Worm (Caenorhabditis elegans) whole organism, L4 larva: ENCODE data around the gene sri-65.

Experiments
- D1046.2 ChIP-seq: fragments of 200-800 bp; sonication (Bioruptor generic); IDR thresholded peaks from 2 replicates; pipeline ENCODE4 v1.3.6; 2022; ENCODE audit warnings: missing genetic modification characterization, missing compliant biosample characterization
- F10B5.3 ChIP-seq: sonication (generic microtip); optimal IDR thresholded peaks from 2 replicates; lab custom pipeline; 2016; ENCODE audit warnings: mild to moderate bottlenecking, missing genetic modification characterization, missing compliant biosample characterization
- F44E2.7 ChIP-seq: fragments of 200-800 bp; sonication (Bioruptor generic); IDR thresholded peaks from 2 replicates; pipeline ENCODE4 v2.1.2; 2022; ENCODE audit warnings: missing genetic modification characterization, missing compliant biosample characterization
- T20F7.1 ChIP-seq: fragments of 200-800 bp; sonication (Bioruptor generic); optimal IDR thresholded peaks from 2 replicates; lab custom pipeline; 2018; ENCODE audit warnings: mild to moderate bottlenecking, missing genetic modification characterization, missing compliant biosample characterization
- Y105C5A.15 ChIP-seq: fragments of 200-800 bp; sonication (Bioruptor generic); IDR thresholded peaks from 2 replicates; pipeline ENCODE4 v1.3.6; 2022; ENCODE audit warnings: missing genetic modification characterization, missing compliant biosample characterization
- Y48G9A.11 ChIP-seq: fragments of 200-800 bp; sonication (Bioruptor generic); IDR thresholded peaks from 2 replicates; pipeline ENCODE4 v1.3.6; 2022; ENCODE audit warnings: missing genetic modification reagents, missing genetic modification characterization, missing compliant biosample characterization
- Y75B8A.6 ChIP-seq: fragments of 200-800 bp; sonication (Bioruptor generic); IDR thresholded peaks from 2 replicates; pipeline ENCODE4 v1.3.6; 2022; ENCODE audit warnings: missing genetic modification reagents, missing genetic modification characterization, missing compliant biosample characterization
- ZK546.5 ChIP-seq, 2 experiments: sonication (generic microtip); optimal IDR thresholded peaks; 2 replicates each; lab custom pipeline; 2017; ENCODE audit warnings: missing biosample characterization in 2 of 2, missing genetic modification characterization in 2 of 2
- ama-1 ChIP-seq: fragments of 150-350 bp; optimal IDR thresholded peaks from 2 replicates; lab custom pipeline; 2014; ENCODE audit warnings: inconsistent platforms, mixed read lengths
- ceh-28 ChIP-seq: fragments of 150-350 bp; optimal IDR thresholded peaks from 2 replicates; lab custom pipeline; 2014; ENCODE audit warnings: missing biosample characterization, missing genetic modification reagents, missing genetic modification characterization
- ceh-62 ChIP-seq: sonication (generic microtip); optimal IDR thresholded peaks from 2 replicates; lab custom pipeline; 2017; ENCODE audit warnings: missing biosample characterization, missing genetic modification characterization
- ces-1 ChIP-seq: fragments of 150-350 bp; sonication (generic microtip); optimal IDR thresholded peaks from 4 replicates; lab custom pipeline; 2014; ENCODE audit warnings: missing biosample characterization, missing genetic modification reagents, missing genetic modification characterization
- daf-12 ChIP-seq: fragments of 150-350 bp; optimal IDR thresholded peaks from 2 replicates; lab custom pipeline; 2014; ENCODE audit warnings: missing biosample characterization, missing genetic modification reagents, missing genetic modification characterization
- dmd-8 ChIP-seq: fragments of 200-800 bp; sonication (Bioruptor generic); IDR thresholded peaks from 2 replicates; pipeline ENCODE4 v1.3.6; 2022; ENCODE audit warnings: missing genetic modification characterization, missing compliant biosample characterization
- dmd-9 ChIP-seq: fragments of 200-800 bp; sonication (Bioruptor generic); IDR thresholded peaks from 2 replicates; pipeline ENCODE4 v1.3.6; 2022; ENCODE audit warnings: missing genetic modification reagents, missing genetic modification characterization, missing compliant biosample characterization
- duxl-1 ChIP-seq: sonication (generic microtip); optimal IDR thresholded peaks from 2 replicates; lab custom pipeline; 2016; ENCODE audit warnings: mild to moderate bottlenecking, missing genetic modification characterization, moderate library complexity, missing compliant biosample characterization; ENCODE audit not compliant: poor library complexity
- egl-43 ChIP-seq: fragments of 200-800 bp; sonication (Bioruptor generic); IDR thresholded peaks from 2 replicates; pipeline ENCODE4 v1.3.6; 2022; ENCODE audit warnings: missing genetic modification reagents, missing genetic modification characterization, missing compliant biosample characterization
- fos-1 ChIP-seq: fragments of 150-350 bp; optimal IDR thresholded peaks from 2 replicates; lab custom pipeline; 2014; ENCODE audit warnings: missing biosample characterization, missing genetic modification characterization
- gei-8 ChIP-seq: fragments of 200-800 bp; sonication (Bioruptor generic); optimal IDR thresholded peaks from 2 replicates; lab custom pipeline; 2018; ENCODE audit warnings: mild to moderate bottlenecking, missing genetic modification characterization, missing compliant biosample characterization
- hif-1 ChIP-seq, 2 experiments: sonication (generic microtip); optimal IDR thresholded peaks; 2 replicates each; lab custom pipeline; 2016 to 2017; ENCODE audit warnings: missing compliant biosample characterization in 2 of 2, missing genetic modification characterization in 2 of 2, missing genetic modification reagents in 2 of 2, missing genotype in 2 of 2, mild to moderate bottlenecking in 1 of 2
- hlh-11 ChIP-seq: fragments of 200-800 bp; sonication (Bioruptor generic); optimal IDR thresholded peaks from 2 replicates; lab custom pipeline; 2018; ENCODE audit warnings: mild to moderate bottlenecking, missing genetic modification characterization, missing compliant biosample characterization
- jun-1 ChIP-seq: fragments of 150-350 bp; optimal IDR thresholded peaks from 2 replicates; lab custom pipeline; 2014; ENCODE audit warnings: missing biosample characterization, missing genetic modification reagents, missing genetic modification characterization
- lim-7 ChIP-seq: fragments of 200-800 bp; sonication (Bioruptor generic); IDR thresholded peaks from 2 replicates; pipeline ENCODE4 v1.3.6; 2022; ENCODE audit warnings: missing genetic modification characterization, missing compliant biosample characterization
- lin-38 ChIP-seq: fragments of 200-800 bp; sonication (Bioruptor generic); IDR thresholded peaks from 2 replicates; pipeline ENCODE4 v1.3.6; 2022; ENCODE audit warnings: missing genetic modification reagents, missing genetic modification characterization, missing compliant biosample characterization
- lir-3 ChIP-seq: sonication (generic microtip); optimal IDR thresholded peaks from 2 replicates; lab custom pipeline; 2016; ENCODE audit warnings: mild to moderate bottlenecking, missing genetic modification characterization, missing compliant biosample characterization
- madf-9 ChIP-seq: fragments of 200-800 bp; sonication (Bioruptor generic); conservative IDR thresholded peaks from 2 replicates; pipeline ENCODE4 v1.3.6; 2022; ENCODE audit warnings: missing genetic modification reagents, missing genetic modification characterization, missing compliant biosample characterization
- mep-1 ChIP-seq: fragments of 150-350 bp; sonication (generic microtip); optimal IDR thresholded peaks from 3 replicates; lab custom pipeline; 2014; ENCODE audit warnings: missing biosample characterization, missing genetic modification characterization
- mxl-3 ChIP-seq: fragments of 200-800 bp; sonication (Bioruptor generic); optimal IDR thresholded peaks from 2 replicates; lab custom pipeline; 2018; ENCODE audit warnings: mild to moderate bottlenecking, missing genetic modification characterization, missing compliant biosample characterization
- nhr-10 ChIP-seq: fragments of 150-350 bp; optimal IDR thresholded peaks from 2 replicates; lab custom pipeline; 2014; ENCODE audit warnings: missing biosample characterization, missing genetic modification characterization
- nhr-111 ChIP-seq: fragments of 200-800 bp; sonication (Bioruptor generic); optimal IDR thresholded peaks from 2 replicates; lab custom pipeline; 2018; ENCODE audit warnings: mild to moderate bottlenecking, missing genetic modification characterization, missing compliant biosample characterization
- nhr-237 ChIP-seq: sonication (generic microtip); optimal IDR thresholded peaks from 2 replicates; lab custom pipeline; 2017; ENCODE audit warnings: missing biosample characterization, missing genetic modification characterization
- nhr-25 ChIP-seq: sonication (generic microtip); optimal IDR thresholded peaks from 2 replicates; lab custom pipeline; 2017; ENCODE audit warnings: missing genetic modification characterization, mild to moderate bottlenecking, missing compliant biosample characterization, antibody characterized with exemption, moderate library complexity, borderline replicate concordance; ENCODE audit not compliant: insufficient read depth
- nhr-28 ChIP-seq: fragments of 150-350 bp; optimal IDR thresholded peaks from 2 replicates; lab custom pipeline; 2014; ENCODE audit warnings: missing biosample characterization, missing genetic modification characterization
- nhr-41 ChIP-seq: fragments of 200-800 bp; sonication (Bioruptor generic); IDR thresholded peaks from 2 replicates; pipeline ENCODE4 v1.3.6; 2022; ENCODE audit warnings: missing genetic modification reagents, missing genetic modification characterization, missing compliant biosample characterization
- nhr-42 ChIP-seq: fragments of 200-800 bp; sonication (Bioruptor generic); IDR thresholded peaks from 2 replicates; pipeline ENCODE4 v1.3.6; 2022; ENCODE audit warnings: missing genetic modification characterization, missing compliant biosample characterization
- nhr-48 ChIP-seq: sonication (generic microtip); optimal IDR thresholded peaks from 2 replicates; lab custom pipeline; 2016; ENCODE audit warnings: mild to moderate bottlenecking, missing genetic modification characterization, missing compliant biosample characterization
- nhr-6 ChIP-seq: fragments of 150-350 bp; optimal IDR thresholded peaks from 2 replicates; lab custom pipeline; 2014; ENCODE audit warnings: missing biosample characterization, missing genetic modification characterization
- pha-4 ChIP-seq, 2 experiments: fragments of 150-350 bp in 1 of 2; fragments of 200-800 bp in 1 of 2; sonication (Bioruptor generic) in 1 of 2; IDR thresholded peaks in 1 of 2; optimal IDR thresholded peaks in 1 of 2; 2 replicates each; pipeline versions ENCODE4 v1.3.6 to Lab custom; 2014 to 2022; ENCODE audit warnings: missing genetic modification characterization in 2 of 2, missing genetic modification reagents in 2 of 2, missing biosample characterization in 1 of 2, missing compliant biosample characterization in 1 of 2
- rbr-2 ChIP-seq: sonication (generic microtip); optimal IDR thresholded peaks from 2 replicates; lab custom pipeline; 2016; ENCODE audit warnings: missing genotype, missing genetic modification characterization, missing compliant biosample characterization
- snpc-1.2 ChIP-seq: fragments of 200-800 bp; sonication (Bioruptor generic); IDR thresholded peaks from 2 replicates; pipeline ENCODE4 v1.3.6; 2022; ENCODE audit warnings: missing genetic modification reagents, missing genetic modification characterization, missing compliant biosample characterization
- tag-97 ChIP-seq: fragments of 200-800 bp; sonication (Bioruptor generic); IDR thresholded peaks from 2 replicates; pipeline ENCODE4 v1.3.6; 2022; ENCODE audit warnings: missing genetic modification characterization, missing compliant biosample characterization
- tra-1 ChIP-seq: fragments of 200-800 bp; sonication (Bioruptor generic); IDR thresholded peaks from 2 replicates; pipeline ENCODE4 v1.3.6; 2022; ENCODE audit warnings: missing genetic modification reagents, missing genetic modification characterization, missing compliant biosample characterization
- unc-130 ChIP-seq: sonication (generic microtip); optimal IDR thresholded peaks from 2 replicates; lab custom pipeline; 2016; ENCODE audit warnings: missing genetic modification reagents, missing genetic modification characterization, missing compliant biosample characterization
- unc-39 ChIP-seq: sonication (generic microtip); optimal IDR thresholded peaks from 2 replicates; lab custom pipeline; 2017; ENCODE audit warnings: missing biosample characterization, missing genetic modification characterization
- unc-62 ChIP-seq, 3 experiments: fragments of 150-350 bp in 1 of 3; sonication (generic microtip); optimal IDR thresholded peaks in 2 of 3; peaks in 1 of 3; 1 replicate in 1 of 3; 2 replicates in 2 of 3; lab custom pipeline; 2014 to 2017; ENCODE audit warnings: missing biosample characterization in 3 of 3, missing genetic modification characterization in 3 of 3, missing genetic modification reagents in 3 of 3, missing genotype in 1 of 3
- vab-7 ChIP-seq: fragments of 200-800 bp; sonication (Bioruptor generic); IDR thresholded peaks from 2 replicates; pipeline ENCODE4 v1.3.6; 2022; ENCODE audit warnings: missing genetic modification reagents, missing genetic modification characterization, missing compliant biosample characterization
- zfp-3 ChIP-seq: fragments of 200-800 bp; sonication (Bioruptor generic); conservative IDR thresholded peaks from 2 replicates; pipeline ENCODE4 v1.3.6; 2022; ENCODE audit warnings: missing genetic modification reagents, missing genetic modification characterization, missing compliant biosample characterization
- zip-11 ChIP-seq: fragments of 200-800 bp; sonication (Bioruptor generic); IDR thresholded peaks from 2 replicates; pipeline ENCODE4 v1.3.6; 2022; ENCODE audit warnings: missing genetic modification characterization, missing compliant biosample characterization
- zip-2 ChIP-seq: fragments of 150-350 bp; optimal IDR thresholded peaks from 2 replicates; lab custom pipeline; 2014; ENCODE audit warnings: missing biosample characterization, missing genetic modification characterization
- ztf-7 ChIP-seq: fragments of 150-350 bp; optimal IDR thresholded peaks from 2 replicates; lab custom pipeline; 2014; ENCODE audit warnings: missing biosample characterization, missing genetic modification characterization

sri-65 gene

ce11 chrV:16370039-16370438, 18.1 kb downstream of the sri-65 start (continued):
- TF ChIP-seq ces-1 (GFP tag; lab: Kevin White, UChicago) (peak; percentile 6), duxl-1 (tag; lab: Kevin White, UChicago) (peak; percentile 74), Y48G9A.11 (GFP tag; lab: Robert Waterston, UW) (peak; percentile 80), Y75B8A.6 (GFP tag; lab: Robert Waterston, UW) (peak; percentile 82), nhr-48 (peak; percentile 74), dmd-9 (GFP tag; lab: Robert Waterston, UW) (peak; percentile 75), fos-1 (no peak), ama-1 (no peak), nhr-111 (GFP tag; lab: Kevin White, UChicago) (peak; percentile 76), F44E2.7 (0 out of 2 replicates have a peak, but pooled peaks have one; percentile 65), dmd-8 (GFP tag; lab: Robert Waterston, UW) (peak; percentile 92), D1046.2 (GFP tag; lab: Robert Waterston, UW) (peak; percentile 91), ZK546.5 (tag; optimal IDR thresholded peaks at IDR 0.05; lab: Kevin White, UChicago) (no peak), nhr-25 (tag; lab: Kevin White, UChicago) (peak; percentile 9), nhr-6 (tag; lab: Kevin White, UChicago) (peak; percentile 43), madf-9 (GFP tag; lab: Robert Waterston, UW) (peak; percentile 75), unc-62 (GFP tag; optimal IDR thresholded peaks at IDR 0.05 in 1 of 2; lab: Kevin White, UChicago) (peak in 1 of 2 experiments; percentile 97), unc-62 (tag; optimal IDR thresholded peaks at IDR 0.05; lab: Kevin White, UChicago) (no peak), zip-11 (GFP tag; lab: Robert Waterston, UW) (0 out of 2 replicates have a peak, but pooled peaks have one; percentile 65), ceh-28 (tag; lab: Kevin White, UChicago) (no peak), lir-3 (tag; lab: Kevin White, UChicago) (peak; percentile 80), nhr-237 (tag; lab: Kevin White, UChicago) (no peak), rbr-2 (tag; lab: Kevin White, UChicago) (peak; percentile 76), hif-1 (tag; optimal IDR thresholded peaks at IDR 0.05; lab: Kevin White, UChicago) (peak in 1 of 2 experiments; percentile 61), unc-39 (tag; lab: Kevin White, UChicago) (no peak), F10B5.3 (tag; lab: Kevin White, UChicago) (peak; percentile 70), hlh-11 (peak; percentile 68), Y105C5A.15 (GFP tag; lab: Robert Waterston, UW) (peak; percentile 83), unc-130 (GFP tag; lab: Kevin White, UChicago) (peak; percentile 73), ztf-7 (tag; lab: Kevin White, UChicago) (peak; percentile 51), mep-1 (peak; percentile 91), nhr-42 (peak; percentile 84), pha-4 (GFP tag; IDR thresholded peaks at IDR 0.05; lab: Robert Waterston, UW) (peak; percentile 90), pha-4 (tag; optimal IDR thresholded peaks at IDR 0.05; lab: Kevin White, UChicago) (no peak), egl-43 (GFP tag; lab: Robert Waterston, UW) (peak; percentile 96), mxl-3 (GFP tag; lab: Kevin White, UChicago) (no peak), nhr-28 (tag; lab: Kevin White, UChicago) (peak; percentile 33), snpc-1.2 (GFP tag; lab: Robert Waterston, UW) (peak; percentile 82), tra-1 (GFP tag; lab: Robert Waterston, UW) (peak; percentile 88), ceh-62 (tag; lab: Kevin White, UChicago) (no peak), lim-7 (peak; percentile 90), zfp-3 (GFP tag; lab: Robert Waterston, UW) (peak; percentile 62; the same call in 1 of the 2 replicates), gei-8 (peak; percentile 66), jun-1 (tag; lab: Kevin White, UChicago) (peak; percentile 65), zip-2 (tag; lab: Kevin White, UChicago) (peak; percentile 1), tag-97 (GFP tag; lab: Robert Waterston, UW) (no peak), nhr-10 (tag; lab: Kevin White, UChicago) (no peak), T20F7.1 (GFP tag; lab: Kevin White, UChicago) (no peak), daf-12 (tag; lab: Kevin White, UChicago) (no peak), lin-38 (GFP tag; lab: Robert Waterston, UW) (peak; percentile 84), vab-7 (GFP tag; lab: Robert Waterston, UW) (peak; percentile 90), nhr-41 (GFP tag; lab: Robert Waterston, UW) (peak; percentile 88)
